Fruit fly (Drosophila melanogaster): Measurements from ENCODE around the gene CG6418.
A peak's percentile ranks its signal among the peaks of the same experiment; 100 is the strongest.

CG6418 gene

dm6 chr3L:10893156-10893784, 14.4 kb upstream of the CG6418 start (continued):
- no peak for TF ChIP-seq HLH54F (GFP tag; optimal IDR thresholded peaks at IDR 0.05)
- TF ChIP-seq cg (GFP tag; optimal IDR thresholded peaks at IDR 0.05), result peak; percentile 46
- TF ChIP-seq CTCF (GFP tag; optimal IDR thresholded peaks at IDR 0.05), result peak; percentile 5
- TF ChIP-seq al (GFP tag; IDR thresholded peaks at IDR 0.05), result peak; percentile 39; the same call in 1 of the 2 replicates
- TF ChIP-seq gt (GFP tag; IDR thresholded peaks at IDR 0.05), result no peak
- no peak for TF ChIP-seq CG4282 (GFP tag; optimal IDR thresholded peaks at IDR 0.05)
- TF ChIP-seq Sry-δ (GFP tag; optimal IDR thresholded peaks at IDR 0.05), result no peak
- no peak for TF ChIP-seq klu (GFP tag; IDR thresholded peaks at IDR 0.05)
- peak in 1 of 2 experiments; percentile 82 for TF ChIP-seq Hr51 (GFP tag; optimal IDR thresholded peaks at IDR 0.05)
- no peak for TF ChIP-seq Adf1 (GFP tag; IDR thresholded peaks at IDR 0.05)
- TF ChIP-seq Rx (GFP tag; IDR thresholded peaks at IDR 0.05), result no peak
- TF ChIP-seq Spps (tag; optimal IDR thresholded peaks at IDR 0.05), result no peak
- TF ChIP-seq chn (GFP tag; optimal IDR thresholded peaks at IDR 0.05), result no peak
- no peak for TF ChIP-seq her (GFP tag; optimal IDR thresholded peaks at IDR 0.05)
- TF ChIP-seq pb (GFP tag; optimal IDR thresholded peaks at IDR 0.05), result no peak
- no peak for TF ChIP-seq Dbx (GFP tag; IDR thresholded peaks at IDR 0.05)
- peak; percentile 15 for TF ChIP-seq Asciz (GFP tag; optimal IDR thresholded peaks at IDR 0.05)
- no peak for TF ChIP-seq CG7357 (GFP tag; IDR thresholded peaks at IDR 0.05)
- no peak for TF ChIP-seq CG12769 (tag; optimal IDR thresholded peaks at IDR 0.05)
- no peak for TF ChIP-seq Sin3A (optimal IDR thresholded peaks at IDR 0.05)
- no peak for TF ChIP-seq grn (GFP tag; optimal IDR thresholded peaks at IDR 0.05)
- TF ChIP-seq bcd (GFP tag; optimal IDR thresholded peaks at IDR 0.05), result no peak
- TF ChIP-seq stwl (tag; optimal IDR thresholded peaks at IDR 0.05), result no peak
- TF ChIP-seq Atf-2 (GFP tag; optimal IDR thresholded peaks at IDR 0.05), result no peak
- TF ChIP-seq HLHmδ (GFP tag; optimal IDR thresholded peaks at IDR 0.05), result no peak
- TF ChIP-seq CG17829 (tag; optimal IDR thresholded peaks at IDR 0.05), result peak; percentile 56
- no peak for TF ChIP-seq Gsc (GFP tag; IDR thresholded peaks at IDR 0.05)
- no peak for TF ChIP-seq CG43689 (GFP tag; IDR thresholded peaks at IDR 0.05)
- TF ChIP-seq fd102C (GFP tag; optimal IDR thresholded peaks at IDR 0.05), result no peak
- peak; percentile 58; the same call in 1 of the 2 replicates for TF ChIP-seq slbo (GFP tag; IDR thresholded peaks at IDR 0.05)
- TF ChIP-seq CG3995 (GFP tag; optimal IDR thresholded peaks at IDR 0.05), result no peak
- no peak for TF ChIP-seq kah (GFP tag; optimal IDR thresholded peaks at IDR 0.05)
- TF ChIP-seq H15 (GFP tag; IDR thresholded peaks at IDR 0.05), result no peak
- no peak for TF ChIP-seq CG34376 (GFP tag; optimal IDR thresholded peaks at IDR 0.05)
- TF ChIP-seq Dek (tag; optimal IDR thresholded peaks at IDR 0.05), result peak; percentile 65
- no peak for TF ChIP-seq CG8478 (optimal IDR thresholded peaks at IDR 0.05)
- peak; percentile 7 for TF ChIP-seq CG2875 (GFP tag; optimal IDR thresholded peaks at IDR 0.05)
- TF ChIP-seq btn (GFP tag; optimal IDR thresholded peaks at IDR 0.05), result no peak
- no peak for TF ChIP-seq CG3726 (GFP tag; IDR thresholded peaks at IDR 0.05)
- no peak for TF ChIP-seq D19B (GFP tag; optimal IDR thresholded peaks at IDR 0.05)
- TF ChIP-seq CG30431 (GFP tag; optimal IDR thresholded peaks at IDR 0.05), result no peak
- no peak for TF ChIP-seq wor (GFP tag; IDR thresholded peaks at IDR 0.05)
- no peak for TF ChIP-seq ato (GFP tag; IDR thresholded peaks at IDR 0.05; ENCODE audit: partially characterized antibody)
- no peak for TF ChIP-seq CG14860 (GFP tag; IDR thresholded peaks at IDR 0.05; ENCODE audit: partially characterized antibody)
- 0 out of 2 replicates have a peak, but pooled peaks have one; percentile 12 for TF ChIP-seq ttk (GFP tag; IDR thresholded peaks at IDR 0.05)
- TF ChIP-seq E2f1 (GFP tag; IDR thresholded peaks at IDR 0.05), result peak; percentile 16; the same call in 1 of the 2 replicates
- TF ChIP-seq Dad (GFP tag; optimal IDR thresholded peaks at IDR 0.05), result no peak
- TF ChIP-seq CG11093 (GFP tag; IDR thresholded peaks at IDR 0.05), result no peak
- TF ChIP-seq HmgD (GFP tag; optimal IDR thresholded peaks at IDR 0.05), result no peak
- no peak for TF ChIP-seq dm (GFP tag; optimal IDR thresholded peaks at IDR 0.05)
- TF ChIP-seq az2 (GFP tag; optimal IDR thresholded peaks at IDR 0.05), result peak; percentile 7
- peak; percentile 9; the same call in 1 of the 2 replicates for TF ChIP-seq CG13287 (GFP tag; IDR thresholded peaks at IDR 0.05; ENCODE audit: partially characterized antibody)
